Worm (Caenorhabditis elegans): Measurements from ENCODE around the gene cest-1.1.

- TF ChIP-seq tbx-37 (GFP tag; conservative IDR thresholded peaks at IDR 0.05) (no peak), ama-1 (optimal IDR thresholded peaks at IDR 0.05) (no peak)
Observed at ce11 chrV:14212813-14213212, 46.3 kb upstream of the cest-1.1 start.

Data from whole organism, early embryonic.